Worm (Caenorhabditis elegans): Measurements from ENCODE around the gene paf-2.

- TF ChIP-seq hlh-8 (tag; optimal IDR thresholded peaks at IDR 0.05) (no peak), lin-11 (tag; optimal IDR thresholded peaks at IDR 0.05) (no peak), unc-86 (tag; optimal IDR thresholded peaks at IDR 0.05) (no peak), zip-5 (tag; optimal IDR thresholded peaks at IDR 0.05) (no peak), T23F11.4 (GFP tag; optimal IDR thresholded peaks at IDR 0.05) (no peak), ama-1 (optimal IDR thresholded peaks at IDR 0.05) (no peak), tbx-2 (tag; optimal IDR thresholded peaks at IDR 0.05) (no peak), eyg-1 (tag; optimal IDR thresholded peaks at IDR 0.05) (no peak), nfya-1 (tag; optimal IDR thresholded peaks at IDR 0.05) (no peak), sox-4 (tag; optimal IDR thresholded peaks at IDR 0.05) (no peak), pha-2 (tag; optimal IDR thresholded peaks at IDR 0.05) (no peak)
Observed at ce11 chrX:4311668-4312067, 14.1 kb upstream of the paf-2 start, which contains the start of gene C52B9.8.

Data from whole organism, late embryonic.